Worm (Caenorhabditis elegans) whole organism, L2 larva: Measurements from ENCODE around the gene grl-17.

Experiments
- ama-1 ChIP-seq: fragments of 150-350 bp; optimal IDR thresholded peaks from 2 replicates; lab custom pipeline; 2018; ENCODE audit warnings: inconsistent platforms
- elt-1 ChIP-seq: fragments of 150-350 bp; optimal IDR thresholded peaks from 2 replicates; lab custom pipeline; 2014; ENCODE audit warnings: missing biosample characterization, missing genetic modification characterization
- lin-39 ChIP-seq: fragments of 150-350 bp; optimal IDR thresholded peaks from 2 replicates; lab custom pipeline; 2014; ENCODE audit warnings: missing biosample characterization, missing genetic modification reagents, missing genetic modification characterization
- mdl-1 ChIP-seq, 2 experiments: fragments of 150-350 bp in 1 of 2; sonication (generic microtip) in 1 of 2; optimal IDR thresholded peaks; 2 replicates each; lab custom pipeline; 2017; ENCODE audit warnings: missing biosample characterization in 2 of 2, missing genetic modification characterization in 2 of 2
- nhr-11 ChIP-seq: fragments of 150-350 bp; optimal IDR thresholded peaks from 2 replicates; lab custom pipeline; 2014; ENCODE audit warnings: missing biosample characterization, missing genetic modification characterization
- nhr-23 ChIP-seq: fragments of 150-350 bp; optimal IDR thresholded peaks from 2 replicates; lab custom pipeline; 2014; ENCODE audit warnings: missing biosample characterization, missing genetic modification reagents, missing genetic modification characterization
- nhr-237 ChIP-seq: fragments of 150-350 bp; optimal IDR thresholded peaks from 2 replicates; lab custom pipeline; 2014; ENCODE audit warnings: missing biosample characterization, missing genetic modification characterization
- sma-3 ChIP-seq: sonication (generic microtip); optimal IDR thresholded peaks from 2 replicates; lab custom pipeline; 2016; ENCODE audit warnings: missing genetic modification reagents, missing genetic modification characterization, missing compliant biosample characterization
- sma-9 ChIP-seq, 2 experiments: fragments of 150-350 bp in 1 of 2; sonication (generic microtip) in 1 of 2; optimal IDR thresholded peaks; 2 replicates each; lab custom pipeline; 2014 to 2016; ENCODE audit warnings: missing genetic modification characterization in 2 of 2, mild to moderate bottlenecking in 1 of 2, missing biosample characterization in 1 of 2, missing compliant biosample characterization in 1 of 2, missing genetic modification reagents in 1 of 2, moderate library complexity in 1 of 2
- unc-39 ChIP-seq: fragments of 150-350 bp; optimal IDR thresholded peaks from 2 replicates; lab custom pipeline; 2014; ENCODE audit warnings: missing biosample characterization, missing genetic modification characterization
- unc-62 ChIP-seq: fragments of 150-350 bp; optimal IDR thresholded peaks from 2 replicates; lab custom pipeline; 2014; ENCODE audit warnings: missing biosample characterization, missing genetic modification reagents, missing genetic modification characterization

DNA sequence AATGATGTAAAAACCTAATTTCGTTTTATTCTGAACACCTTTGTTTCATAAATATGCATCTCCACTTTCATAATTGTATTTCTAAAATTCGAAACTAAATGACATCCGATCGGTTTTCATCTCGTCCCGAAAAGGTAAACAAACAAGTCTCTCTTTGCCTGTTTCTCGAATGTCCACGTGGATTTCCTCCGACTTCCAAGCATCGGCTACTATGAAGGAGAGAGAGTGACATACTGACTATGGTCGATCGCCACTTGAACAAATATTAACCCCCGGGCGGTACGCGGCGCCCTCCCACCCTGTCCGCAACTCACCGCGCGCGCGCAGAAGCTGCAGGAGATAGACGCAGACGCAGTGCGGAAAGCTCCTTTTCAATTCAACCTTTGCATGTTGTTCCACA lies 12.1 kb upstream of the grl-17 start:
- TF ChIP-seq nhr-11 = no peak
- no peak for TF ChIP-seq unc-39
- no peak for TF ChIP-seq ama-1 (lab: Kevin White, UChicago)
- no peak for TF ChIP-seq elt-1 (tag; lab: Kevin White, UChicago)
- no peak for TF ChIP-seq sma-9 (GFP tag; optimal IDR thresholded peaks at IDR 0.05; lab: Kevin White, UChicago)
- TF ChIP-seq sma-9 (tag; optimal IDR thresholded peaks at IDR 0.05; lab: Kevin White, UChicago) = no peak
- no peak for TF ChIP-seq nhr-237 (tag; lab: Kevin White, UChicago)
- no peak for TF ChIP-seq lin-39
- no peak for TF ChIP-seq mdl-1 (tag; optimal IDR thresholded peaks at IDR 0.05; lab: Kevin White, UChicago)
- no peak for TF ChIP-seq nhr-23
- TF ChIP-seq unc-62 (GFP tag; lab: Kevin White, UChicago) = no peak
- no peak for TF ChIP-seq sma-3 (GFP tag; lab: Kevin White, UChicago)
